Worm (Caenorhabditis elegans) whole organism, L2 larva: ENCODE measurements around the gene ldp-1.

ENCODE experiments used
- R02D3.7 ChIP-seq: fragments of 150-350 bp; optimal IDR thresholded peaks from 2 replicates; lab custom pipeline; 2014; ENCODE audit warnings: missing biosample characterization, missing genetic modification characterization
- Y55F3AM.14 ChIP-seq: fragments of 200-800 bp; sonication (Bioruptor generic); optimal IDR thresholded peaks from 2 replicates; lab custom pipeline; 2018; ENCODE audit warnings: mild to moderate bottlenecking, missing genetic modification characterization, missing compliant biosample characterization
- ZK546.5 ChIP-seq: sonication (generic microtip); optimal IDR thresholded peaks from 2 replicates; lab custom pipeline; 2017; ENCODE audit warnings: missing biosample characterization, missing genetic modification characterization
- alr-1 ChIP-seq: fragments of 150-350 bp; optimal IDR thresholded peaks from 2 replicates; lab custom pipeline; 2014; ENCODE audit warnings: missing biosample characterization, missing genetic modification characterization
- aly-2 ChIP-seq: fragments of 150-350 bp; optimal IDR thresholded peaks from 2 replicates; lab custom pipeline; 2014; ENCODE audit warnings: missing biosample characterization, missing genetic modification characterization
- ama-1 ChIP-seq: fragments of 150-350 bp; optimal IDR thresholded peaks from 2 replicates; lab custom pipeline; 2018; ENCODE audit warnings: inconsistent platforms
- blmp-1 ChIP-seq: sonication (generic microtip); optimal IDR thresholded peaks from 2 replicates; lab custom pipeline; 2017; ENCODE audit warnings: missing genetic modification characterization, mild to moderate bottlenecking, missing compliant biosample characterization, antibody characterized with exemption, moderate library complexity; ENCODE audit not compliant: insufficient read depth
- ceh-82 ChIP-seq: fragments of 150-350 bp; optimal IDR thresholded peaks from 2 replicates; lab custom pipeline; 2014; ENCODE audit warnings: missing biosample characterization, missing genetic modification characterization
- crh-2 ChIP-seq: sonication (generic microtip); optimal IDR thresholded peaks from 2 replicates; lab custom pipeline; 2017; ENCODE audit warnings: missing biosample characterization, missing genetic modification characterization
- dmd-4 ChIP-seq: sonication (generic microtip); optimal IDR thresholded peaks from 2 replicates; lab custom pipeline; 2017; ENCODE audit warnings: missing biosample characterization, missing genetic modification characterization
- egl-27 ChIP-seq: sonication (generic microtip); optimal IDR thresholded peaks from 3 replicates; lab custom pipeline; 2017; ENCODE audit warnings: missing biosample characterization, missing genetic modification reagents, missing genetic modification characterization
- elt-1 ChIP-seq: fragments of 150-350 bp; optimal IDR thresholded peaks from 2 replicates; lab custom pipeline; 2014; ENCODE audit warnings: missing biosample characterization, missing genetic modification characterization
- elt-3 ChIP-seq: sonication (generic microtip); optimal IDR thresholded peaks from 2 replicates; lab custom pipeline; 2017; ENCODE audit warnings: missing biosample characterization, missing genetic modification characterization
- gmeb-1 ChIP-seq: fragments of 150-350 bp; optimal IDR thresholded peaks from 2 replicates; lab custom pipeline; 2014; ENCODE audit warnings: missing biosample characterization, missing genetic modification characterization
- lin-11 ChIP-seq: fragments of 150-350 bp; sonication (generic microtip); optimal IDR thresholded peaks from 2 replicates; lab custom pipeline; 2014; ENCODE audit warnings: missing biosample characterization, missing genetic modification characterization, inconsistent platforms, mixed read lengths
- lin-39 ChIP-seq: fragments of 150-350 bp; optimal IDR thresholded peaks from 2 replicates; lab custom pipeline; 2014; ENCODE audit warnings: missing biosample characterization, missing genetic modification reagents, missing genetic modification characterization
- lsy-2 ChIP-seq, 2 experiments: fragments of 150-350 bp in 1 of 2; sonication (generic microtip) in 1 of 2; optimal IDR thresholded peaks; 2 replicates each; lab custom pipeline; 2014 to 2017; ENCODE audit warnings: missing biosample characterization in 2 of 2, missing genetic modification characterization in 2 of 2
- mab-5 ChIP-seq: fragments of 150-350 bp; optimal IDR thresholded peaks from 2 replicates; lab custom pipeline; 2014; ENCODE audit warnings: missing biosample characterization, missing genetic modification characterization
- mdl-1 ChIP-seq, 2 experiments: fragments of 150-350 bp in 1 of 2; sonication (generic microtip) in 1 of 2; optimal IDR thresholded peaks; 2 replicates each; lab custom pipeline; 2017; ENCODE audit warnings: missing biosample characterization in 2 of 2, missing genetic modification characterization in 2 of 2
- nhr-10 ChIP-seq: sonication (generic microtip); optimal IDR thresholded peaks from 2 replicates; lab custom pipeline; 2017; ENCODE audit warnings: missing biosample characterization, missing genetic modification characterization
- nhr-12 ChIP-seq: fragments of 150-350 bp; optimal IDR thresholded peaks from 2 replicates; lab custom pipeline; 2014; ENCODE audit warnings: missing biosample characterization, missing genetic modification characterization
- nhr-129 ChIP-seq: fragments of 150-350 bp; optimal IDR thresholded peaks from 2 replicates; lab custom pipeline; 2014; ENCODE audit warnings: missing biosample characterization, missing genetic modification characterization
- nhr-21 ChIP-seq: fragments of 150-350 bp; optimal IDR thresholded peaks from 2 replicates; lab custom pipeline; 2014; ENCODE audit warnings: missing biosample characterization, missing genetic modification characterization
- nhr-23 ChIP-seq: fragments of 150-350 bp; optimal IDR thresholded peaks from 2 replicates; lab custom pipeline; 2014; ENCODE audit warnings: missing biosample characterization, missing genetic modification reagents, missing genetic modification characterization
- nhr-237 ChIP-seq: fragments of 150-350 bp; optimal IDR thresholded peaks from 2 replicates; lab custom pipeline; 2014; ENCODE audit warnings: missing biosample characterization, missing genetic modification characterization
- nhr-25 ChIP-seq: fragments of 150-350 bp; sonication (generic microtip); optimal IDR thresholded peaks from 3 replicates; lab custom pipeline; 2014; ENCODE audit warnings: missing biosample characterization, missing genetic modification characterization
- nhr-6 ChIP-seq: fragments of 150-350 bp; optimal IDR thresholded peaks from 2 replicates; lab custom pipeline; 2014; ENCODE audit warnings: missing biosample characterization, missing genetic modification characterization
- nhr-77 ChIP-seq: fragments of 150-350 bp; optimal IDR thresholded peaks from 2 replicates; lab custom pipeline; 2014; ENCODE audit warnings: missing biosample characterization, missing genetic modification characterization
- peb-1 ChIP-seq: fragments of 150-350 bp; optimal IDR thresholded peaks from 2 replicates; lab custom pipeline; 2014; ENCODE audit warnings: missing biosample characterization, missing genetic modification characterization
- skn-1 ChIP-seq: sonication (generic microtip); optimal IDR thresholded peaks from 2 replicates; lab custom pipeline; 2017; ENCODE audit warnings: missing biosample characterization, missing genetic modification characterization
- sma-3 ChIP-seq: sonication (generic microtip); optimal IDR thresholded peaks from 2 replicates; lab custom pipeline; 2016; ENCODE audit warnings: missing genetic modification reagents, missing genetic modification characterization, missing compliant biosample characterization
- sma-9 ChIP-seq, 2 experiments: fragments of 150-350 bp in 1 of 2; sonication (generic microtip) in 1 of 2; optimal IDR thresholded peaks; 2 replicates each; lab custom pipeline; 2014 to 2016; ENCODE audit warnings: missing genetic modification characterization in 2 of 2, mild to moderate bottlenecking in 1 of 2, missing biosample characterization in 1 of 2, missing compliant biosample characterization in 1 of 2, missing genetic modification reagents in 1 of 2, moderate library complexity in 1 of 2
- snpc-4 ChIP-seq: fragments of 150-350 bp; optimal IDR thresholded peaks from 2 replicates; lab custom pipeline; 2014; ENCODE audit warnings: missing biosample characterization, missing genetic modification characterization
- unc-39 ChIP-seq: fragments of 150-350 bp; optimal IDR thresholded peaks from 2 replicates; lab custom pipeline; 2014; ENCODE audit warnings: missing biosample characterization, missing genetic modification characterization
- unc-55 ChIP-seq: fragments of 150-350 bp; sonication (generic microtip); optimal IDR thresholded peaks from 3 replicates; lab custom pipeline; 2014; ENCODE audit warnings: missing biosample characterization, missing genetic modification reagents, missing genetic modification characterization
- unc-62 ChIP-seq: fragments of 150-350 bp; optimal IDR thresholded peaks from 2 replicates; lab custom pipeline; 2014; ENCODE audit warnings: missing biosample characterization, missing genetic modification reagents, missing genetic modification characterization
- zag-1 ChIP-seq: fragments of 150-350 bp; optimal IDR thresholded peaks from 2 replicates; lab custom pipeline; 2014; ENCODE audit warnings: missing biosample characterization, missing genetic modification characterization
- ztf-11 ChIP-seq: sonication (generic microtip); optimal IDR thresholded peaks from 2 replicates; lab custom pipeline; 2017; ENCODE audit warnings: missing biosample characterization, missing genetic modification characterization
- ztf-4 ChIP-seq: fragments of 150-350 bp; optimal IDR thresholded peaks from 2 replicates; lab custom pipeline; 2014; ENCODE audit warnings: missing biosample characterization, missing genetic modification characterization

ldp-1 gene

ce11 chrV:2159331-2159730 is 32.0 kb downstream of the ldp-1 start, which contains the start of gene C45H4.14:
C45H4.14 (minus strand) TSS chrV:2159431.
- TF ChIP-seq ama-1 (lab: Kevin White, UChicago) (no peak), mdl-1 (tag; optimal IDR thresholded peaks at IDR 0.05; lab: Kevin White, UChicago) (no peak), peb-1 (tag; lab: Kevin White, UChicago) (no peak), nhr-237 (no peak), nhr-129 (no peak), snpc-4 (tag; lab: Kevin White, UChicago) (no peak), nhr-21 (tag; lab: Kevin White, UChicago) (no peak), unc-55 (GFP tag; lab: Kevin White, UChicago) (no peak), skn-1 (no peak)

- no peak for TF ChIP-seq ZK546.5 (tag; lab: Kevin White, UChicago)
- no peak for TF ChIP-seq aly-2
- no peak for TF ChIP-seq ama-1 (lab: Kevin White, UChicago)
- TF ChIP-seq nhr-21 (tag; lab: Kevin White, UChicago): no peak
- no peak for TF ChIP-seq blmp-1 (tag; lab: Kevin White, UChicago)
- no peak for TF ChIP-seq lin-11 (tag; lab: Kevin White, UChicago)
- TF ChIP-seq snpc-4 (tag; lab: Kevin White, UChicago): no peak
- no peak for TF ChIP-seq nhr-25
- no peak for TF ChIP-seq nhr-23 (tag; lab: Kevin White, UChicago)
- TF ChIP-seq mab-5 (tag; lab: Kevin White, UChicago): no peak
- TF ChIP-seq ceh-82: no peak
- TF ChIP-seq nhr-10 (tag; lab: Kevin White, UChicago): no peak
- no peak for TF ChIP-seq Y55F3AM.14 (GFP tag; lab: Kevin White, UChicago)
- no peak for TF ChIP-seq dmd-4
- TF ChIP-seq elt-3: no peak
- TF ChIP-seq elt-1: no peak
- TF ChIP-seq lin-39: no peak
- no peak for TF ChIP-seq lsy-2 (tag; optimal IDR thresholded peaks at IDR 0.05; lab: Kevin White, UChicago)
- no peak for TF ChIP-seq sma-9 (GFP tag; optimal IDR thresholded peaks at IDR 0.05; lab: Kevin White, UChicago)
- no peak for TF ChIP-seq sma-9 (tag; optimal IDR thresholded peaks at IDR 0.05; lab: Kevin White, UChicago)
These were observed 36.4 kb downstream of the ldp-1 start, which contains the start of gene str-255 for ce11 chrV:2163735-2164134. str-255 (minus strand) TSS chrV:2163835.

- no peak for TF ChIP-seq nhr-10 (tag; lab: Kevin White, UChicago)
- no peak for TF ChIP-seq unc-55 (GFP tag; lab: Kevin White, UChicago)
- no peak for TF ChIP-seq mdl-1 (tag; optimal IDR thresholded peaks at IDR 0.05; lab: Kevin White, UChicago)
- no peak for TF ChIP-seq blmp-1 (tag; lab: Kevin White, UChicago)
- TF ChIP-seq R02D3.7 (tag; lab: Kevin White, UChicago): no peak
- no peak for TF ChIP-seq gmeb-1 (tag; lab: Kevin White, UChicago)
- no peak for TF ChIP-seq sma-9 (GFP tag; optimal IDR thresholded peaks at IDR 0.05; lab: Kevin White, UChicago)
- no peak for TF ChIP-seq sma-9 (tag; optimal IDR thresholded peaks at IDR 0.05; lab: Kevin White, UChicago)
- no peak for TF ChIP-seq egl-27 (tag; lab: Kevin White, UChicago)
- TF ChIP-seq unc-39 (tag; lab: Kevin White, UChicago): no peak
- TF ChIP-seq ztf-11 (tag; lab: Kevin White, UChicago): no peak
- TF ChIP-seq nhr-12 (tag; lab: Kevin White, UChicago): no peak
- no peak for TF ChIP-seq nhr-23 (tag; lab: Kevin White, UChicago)
- TF ChIP-seq lin-11 (tag; lab: Kevin White, UChicago): no peak
- no peak for TF ChIP-seq nhr-25
- TF ChIP-seq unc-62 (GFP tag; lab: Kevin White, UChicago): no peak
- no peak for TF ChIP-seq alr-1
These were observed 39.3 kb downstream of the ldp-1 start, which contains the start of gene srbc-19 for ce11 chrV:2166679-2167078. srbc-19 (minus strand) TSS chrV:2166779.

- TF ChIP-seq nhr-25 (no peak), ama-1 (lab: Kevin White, UChicago) (no peak), ZK546.5 (tag; lab: Kevin White, UChicago) (no peak), sma-3 (GFP tag; lab: Kevin White, UChicago) (no peak), zag-1 (tag; lab: Kevin White, UChicago) (no peak), ztf-4 (tag; lab: Kevin White, UChicago) (no peak), nhr-6 (tag; lab: Kevin White, UChicago) (no peak), ceh-82 (no peak), mdl-1 (tag; optimal IDR thresholded peaks at IDR 0.05; lab: Kevin White, UChicago) (no peak), blmp-1 (tag; lab: Kevin White, UChicago) (no peak), skn-1 (no peak), nhr-77 (no peak), mab-5 (tag; lab: Kevin White, UChicago) (no peak), crh-2 (tag; lab: Kevin White, UChicago) (no peak), lin-39 (no peak), R02D3.7 (tag; lab: Kevin White, UChicago) (no peak), elt-3 (no peak)
These were observed 47.1 kb downstream of the ldp-1 start for ce11 chrV:2174465-2174864.
